Worm (Caenorhabditis elegans) whole organism, young adult: Measurements from ENCODE around the gene sorf-1.

Experiments
- Y95B8A.8 ChIP-seq: fragments of 200-800 bp; sonication (Bioruptor generic); IDR thresholded peaks from 2 replicates; pipeline ENCODE4 v1.3.6; 2022; ENCODE audit warnings: missing genetic modification reagents, missing genetic modification characterization, missing compliant biosample characterization
- nfya-2 ChIP-seq: fragments of 200-800 bp; sonication (Bioruptor generic); IDR thresholded peaks from 2 replicates; pipeline ENCODE4 v1.3.6; 2022; ENCODE audit warnings: missing genetic modification reagents, missing genetic modification characterization, missing compliant biosample characterization
- tlf-1 ChIP-seq: fragments of 200-800 bp; sonication (Bioruptor generic); optimal IDR thresholded peaks from 2 replicates; lab custom pipeline; 2018; ENCODE audit warnings: mild to moderate bottlenecking, missing genetic modification characterization, missing compliant biosample characterization

ce11 chrX:3374642-3375041, 4.4 kb downstream of the sorf-1 start, which contains the start of gene clc-3:
- no peak for TF ChIP-seq Y95B8A.8 (GFP tag; lab: Robert Waterston, UW)
- no peak for TF ChIP-seq nfya-2
- TF ChIP-seq tlf-1 (GFP tag; lab: Kevin White, UChicago), result no peak
